Worm (Caenorhabditis elegans) whole organism, late embryonic: ENCODE results near the gene T07F12.1.

ENCODE experiments used
- T23F11.4 ChIP-seq: fragments of 200-800 bp; sonication (Bioruptor generic); optimal IDR thresholded peaks from 2 replicates; lab custom pipeline; 2018; ENCODE audit warnings: mild to moderate bottlenecking, missing genetic modification characterization, missing compliant biosample characterization
- pha-2 ChIP-seq: sonication (generic microtip); optimal IDR thresholded peaks from 2 replicates; lab custom pipeline; 2017; ENCODE audit warnings: mild to moderate bottlenecking, missing genetic modification characterization, missing compliant biosample characterization

ce11 chrX:4900685-4901084 is 6.8 kb downstream of the T07F12.1 start, which contains the start of gene T07F12.4:
- TF ChIP-seq T23F11.4 = no peak
- TF ChIP-seq pha-2 = no peak
